Worm (Caenorhabditis elegans): ENCODE results near the gene rpia-1.

rpia-1 gene

ce11 chrIII:7136015-7136414 lies 13.1 kb downstream of the rpia-1 start, which contains the start of gene B0280.17:
B0280.17 (minus strand) TSS chrIII:7136115.
- TF ChIP-seq nhr-11 (tag; optimal IDR thresholded peaks at IDR 0.05) (no peak), C08G9.2 (tag; optimal IDR thresholded peaks at IDR 0.05) (no peak), lim-6 (tag; optimal IDR thresholded peaks at IDR 0.05) (no peak)

DNA sequence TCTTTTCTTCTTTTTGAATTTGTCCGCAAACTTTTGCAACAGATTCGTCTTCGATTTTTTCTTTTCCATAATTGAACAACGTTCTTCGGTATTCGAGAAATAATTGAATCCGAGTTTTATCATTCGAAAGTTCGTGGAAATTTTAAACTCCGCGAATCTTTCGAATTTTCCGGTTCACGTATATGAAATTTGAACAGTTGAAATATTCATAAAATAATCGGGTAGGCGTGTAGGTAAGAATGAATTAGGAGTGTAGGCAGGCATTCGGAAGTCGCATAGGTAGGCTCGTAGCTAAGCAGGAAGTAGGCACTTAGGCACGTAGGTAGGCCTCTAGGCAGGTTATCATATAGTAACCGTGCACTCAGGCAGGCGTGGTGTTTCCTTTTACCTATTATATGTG lies 15.2 kb downstream of the rpia-1 start, which contains the start of gene B0280.11:
TSS of gene B0280.11 (minus strand) at position 101 of the 400 bp plus-strand sequence.
- TF ChIP-seq hlh-8 (tag; optimal IDR thresholded peaks at IDR 0.05) (no peak), ceh-34 (tag; optimal IDR thresholded peaks at IDR 0.05) (no peak), F13H6.1 (tag; optimal IDR thresholded peaks at IDR 0.05) (no peak), tbx-7 (tag; optimal IDR thresholded peaks at IDR 0.05) (no peak), ceh-18 (tag; optimal IDR thresholded peaks at IDR 0.05) (no peak), ceh-6 (GFP tag; optimal IDR thresholded peaks at IDR 0.05) (no peak)

ce11 chrIII:7140228-7140710 lies 17.3 kb downstream of the rpia-1 start:
- TF ChIP-seq elt-2 (tag; optimal IDR thresholded peaks at IDR 0.05): no peak
- TF ChIP-seq pha-2 (tag; optimal IDR thresholded peaks at IDR 0.05): no peak
- TF ChIP-seq tbx-2 (tag; optimal IDR thresholded peaks at IDR 0.05): no peak
- no peak for TF ChIP-seq C08G9.2 (tag; optimal IDR thresholded peaks at IDR 0.05)
- no peak for TF ChIP-seq ceh-48 (tag; optimal IDR thresholded peaks at IDR 0.05)
- no peak for TF ChIP-seq nfya-1 (tag; optimal IDR thresholded peaks at IDR 0.05)
- TF ChIP-seq F13H6.1 (tag; optimal IDR thresholded peaks at IDR 0.05): no peak
- no peak for TF ChIP-seq ceh-19 (GFP tag; optimal IDR thresholded peaks at IDR 0.05)
- no peak for TF ChIP-seq unc-42 (tag; optimal IDR thresholded peaks at IDR 0.05)
- TF ChIP-seq Y22D7AL.16 (tag; optimal IDR thresholded peaks at IDR 0.05): no peak
- no peak for TF ChIP-seq pag-3 (tag; optimal IDR thresholded peaks at IDR 0.05; ENCODE audit: borderline replicate concordance)
- no peak for TF ChIP-seq madf-2 (tag; optimal IDR thresholded peaks at IDR 0.05)
- TF ChIP-seq sox-4 (tag; optimal IDR thresholded peaks at IDR 0.05): no peak
- no peak for TF ChIP-seq hlh-15 (tag; optimal IDR thresholded peaks at IDR 0.05)
- TF ChIP-seq hlh-30 (tag; optimal IDR thresholded peaks at IDR 0.05; ENCODE audit: insufficient read depth): peak; percentile 59
- peak; percentile 13 for TF ChIP-seq ref-2 (tag; optimal IDR thresholded peaks at IDR 0.05)
- TF ChIP-seq che-1 (tag; optimal IDR thresholded peaks at IDR 0.05): no peak
- TF ChIP-seq ceh-30 (tag; optimal IDR thresholded peaks at IDR 0.05): no peak
- no peak for TF ChIP-seq pha-4 (tag; optimal IDR thresholded peaks at IDR 0.05)
- no peak for TF ChIP-seq fax-1 (tag; optimal IDR thresholded peaks at IDR 0.05)
- peak; percentile 58 for TF ChIP-seq ama-1 (optimal IDR thresholded peaks at IDR 0.05)
- TF ChIP-seq T23F11.4 (GFP tag; optimal IDR thresholded peaks at IDR 0.05): no peak

ce11 chrIII:7141285-7141715 lies 18.4 kb downstream of the rpia-1 start:
- no peak for TF ChIP-seq sdc-2 (tag; optimal IDR thresholded peaks at IDR 0.05)
- peak; percentile 87 for TF ChIP-seq ama-1 (optimal IDR thresholded peaks at IDR 0.05)
- peak; percentile 11 for TF ChIP-seq elt-2 (tag; optimal IDR thresholded peaks at IDR 0.05)

ce11 chrIII:7142172-7142601 lies 19.3 kb downstream of the rpia-1 start:
- TF ChIP-seq ama-1 (optimal IDR thresholded peaks at IDR 0.05): peak; percentile 39
- no peak for TF ChIP-seq ceh-6 (GFP tag; optimal IDR thresholded peaks at IDR 0.05)
- peak; percentile 25 for TF ChIP-seq hlh-30 (tag; optimal IDR thresholded peaks at IDR 0.05; ENCODE audit: insufficient read depth)

DNA sequence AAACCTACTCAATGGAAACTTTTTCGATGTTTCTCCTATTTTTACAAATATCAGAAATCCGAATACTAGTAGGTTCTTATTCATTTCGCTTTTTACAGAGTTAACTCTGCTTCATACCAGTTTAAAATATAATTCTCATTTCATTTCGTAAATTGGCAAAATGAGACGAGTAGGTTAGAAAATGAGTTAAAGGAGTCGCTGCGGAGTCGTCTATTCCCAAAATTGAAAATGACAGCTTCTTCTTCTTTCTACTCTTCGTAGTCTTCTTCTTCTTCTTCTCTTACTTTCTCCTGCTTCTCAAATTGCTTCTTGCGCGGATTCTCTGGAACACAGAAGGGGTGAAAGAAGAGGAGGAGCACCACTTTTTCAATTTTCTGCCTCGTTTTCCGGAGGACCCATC lies 21.8 kb downstream of the rpia-1 start, which contains the start of gene glr-2:
TSS of gene glr-2 (minus strand) at position 211 of the 400 bp plus-strand sequence.
- TF ChIP-seq ceh-6 (GFP tag; optimal IDR thresholded peaks at IDR 0.05): no peak
- no peak for TF ChIP-seq zip-5 (tag; optimal IDR thresholded peaks at IDR 0.05)
- peak; percentile 59 for TF ChIP-seq unc-42 (tag; optimal IDR thresholded peaks at IDR 0.05)
- TF ChIP-seq hlh-30 (tag; optimal IDR thresholded peaks at IDR 0.05; ENCODE audit: insufficient read depth): no peak
- TF ChIP-seq K09A11.1 (tag; optimal IDR thresholded peaks at IDR 0.05; ENCODE audit: insufficient read depth): no peak

Data from whole organism, late embryonic.